Worm (Caenorhabditis elegans): Measurements from ENCODE around the gene bath-28.

DNA sequence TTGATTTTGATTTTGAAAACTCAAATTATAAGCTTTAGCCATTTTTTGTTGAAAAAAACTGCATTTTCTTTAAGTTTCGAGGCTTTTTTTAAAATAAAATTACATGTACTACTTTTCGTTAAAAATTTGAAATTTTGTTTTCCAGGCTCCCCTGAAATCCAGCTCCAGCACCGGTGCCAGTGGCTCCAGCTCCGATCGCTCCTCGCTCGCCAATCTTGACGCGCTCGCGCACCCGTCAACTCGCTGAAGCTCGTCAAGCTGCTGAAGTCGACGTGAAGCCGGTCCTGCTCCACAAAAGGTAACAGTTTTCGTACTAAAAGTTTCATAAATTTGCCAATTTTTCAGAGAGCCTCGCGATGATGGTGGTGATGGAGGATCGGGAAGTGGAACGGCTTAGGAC is 3.9 kb downstream of the bath-28 start:
- no peak for TF ChIP-seq aly-2 (tag; optimal IDR thresholded peaks at IDR 0.05)
- no peak for TF ChIP-seq lin-14 (GFP tag; optimal IDR thresholded peaks at IDR 0.05)
- TF ChIP-seq irx-1 (tag; optimal IDR thresholded peaks at IDR 0.05), result no peak
- TF ChIP-seq skn-1 (tag; optimal IDR thresholded peaks at IDR 0.05), result no peak
- TF ChIP-seq efl-3 (GFP tag; optimal IDR thresholded peaks at IDR 0.05), result no peak
- TF ChIP-seq egl-13 (tag; optimal IDR thresholded peaks at IDR 0.05), result no peak
- no peak for TF ChIP-seq nhr-90 (tag; optimal IDR thresholded peaks at IDR 0.05; ENCODE audit: poor library complexity)
- no peak for TF ChIP-seq ztf-4 (tag; optimal IDR thresholded peaks at IDR 0.05)
- no peak for TF ChIP-seq unc-130 (tag; optimal IDR thresholded peaks at IDR 0.05)
- no peak for TF ChIP-seq unc-98 (GFP tag; IDR thresholded peaks at IDR 0.05)
- no peak for TF ChIP-seq mef-2 (tag; optimal IDR thresholded peaks at IDR 0.05)
- TF ChIP-seq unc-30 (tag; optimal IDR thresholded peaks at IDR 0.05), result no peak

Measured in whole organism, L1 larva.